Worm (Caenorhabditis elegans): ENCODE results near the gene srg-37.

The srg-37 gene

ce11 chrX:14214520-14215023, 20.3 kb downstream of the srg-37 start, which contains the start of gene K06G5.1:
K06G5.1 (plus strand) TSS chrX:14214973.
- TF ChIP-seq ceh-18 (tag; optimal IDR thresholded peaks at IDR 0.05) (no peak), elt-2 (tag; optimal IDR thresholded peaks at IDR 0.05) (peak; percentile 85), hlh-30 (tag; optimal IDR thresholded peaks at IDR 0.05; ENCODE audit: insufficient read depth) (no peak), pha-2 (tag; optimal IDR thresholded peaks at IDR 0.05) (no peak), unc-86 (tag; optimal IDR thresholded peaks at IDR 0.05) (no peak)

ce11 chrX:14213314-14213713, 21.5 kb downstream of the srg-37 start:
- TF ChIP-seq hlh-13 (GFP tag; optimal IDR thresholded peaks at IDR 0.05): no peak
- TF ChIP-seq che-1 (tag; optimal IDR thresholded peaks at IDR 0.05): no peak
- TF ChIP-seq pha-4 (tag; optimal IDR thresholded peaks at IDR 0.05): no peak
- TF ChIP-seq ztf-16 (tag; optimal IDR thresholded peaks at IDR 0.05): no peak
- no peak for TF ChIP-seq hlh-8 (tag; optimal IDR thresholded peaks at IDR 0.05)
- no peak for TF ChIP-seq lin-11 (tag; optimal IDR thresholded peaks at IDR 0.05)
- no peak for TF ChIP-seq ets-4 (tag; optimal IDR thresholded peaks at IDR 0.05)
- no peak for TF ChIP-seq ceh-2 (tag; optimal IDR thresholded peaks at IDR 0.05)
- no peak for TF ChIP-seq elt-2 (tag; optimal IDR thresholded peaks at IDR 0.05)
- no peak for TF ChIP-seq ceh-19 (GFP tag; optimal IDR thresholded peaks at IDR 0.05)
- no peak for TF ChIP-seq unc-55 (GFP tag; optimal IDR thresholded peaks at IDR 0.05)

DNA sequence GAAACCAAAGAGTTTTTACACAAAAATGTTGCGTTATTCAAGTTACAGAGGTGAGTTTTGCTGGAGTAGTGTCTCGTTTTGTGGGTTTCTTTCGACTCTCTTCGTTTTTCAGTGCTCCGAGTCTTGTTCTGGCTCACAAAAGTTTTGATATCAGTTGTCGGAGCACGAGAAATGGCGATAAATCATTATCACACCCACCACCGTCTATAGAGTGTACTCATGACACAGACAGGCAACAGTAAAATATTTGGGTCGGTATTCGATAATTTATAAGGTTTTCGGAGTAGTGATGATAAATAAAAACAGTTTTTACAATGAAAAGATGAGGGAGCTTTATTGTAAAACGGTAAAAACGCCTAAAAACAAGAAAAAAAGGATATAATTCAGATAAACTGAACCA, 26.9 kb downstream of the srg-37 start, which contains the start of gene ceh-37:
Gene ceh-37 (minus strand): TSS at position 59 of the 400 bp plus-strand sequence.
- no peak for TF ChIP-seq nhr-232 (tag; optimal IDR thresholded peaks at IDR 0.05)
- TF ChIP-seq elt-2 (tag; optimal IDR thresholded peaks at IDR 0.05): peak; percentile 75
- no peak for TF ChIP-seq sox-4 (tag; optimal IDR thresholded peaks at IDR 0.05)
- TF ChIP-seq zip-5 (tag; optimal IDR thresholded peaks at IDR 0.05): no peak
- no peak for TF ChIP-seq unc-3 (GFP tag; conservative IDR thresholded peaks at IDR 0.05)
- no peak for TF ChIP-seq unc-3 (tag; optimal IDR thresholded peaks at IDR 0.05)
- no peak for TF ChIP-seq hlh-15 (tag; optimal IDR thresholded peaks at IDR 0.05)

DNA sequence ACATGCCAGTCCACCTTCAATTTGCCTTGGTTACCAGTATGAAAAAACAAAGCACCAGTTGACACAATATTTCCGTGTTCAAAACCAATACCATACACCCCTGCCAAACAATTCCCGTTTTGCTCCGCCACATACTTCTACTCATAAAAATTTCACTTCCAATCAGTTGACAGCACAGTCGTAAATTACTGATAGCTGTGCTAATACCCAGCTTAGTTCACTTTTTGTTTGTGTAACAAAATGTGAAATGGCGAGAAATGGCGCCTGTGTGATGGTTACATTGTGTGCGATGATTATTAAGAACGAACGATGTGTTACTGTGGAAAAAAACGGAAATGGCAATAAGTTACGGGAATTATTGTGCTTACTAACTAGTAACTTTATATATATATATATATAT, 28.5 kb downstream of the srg-37 start:
- no peak for TF ChIP-seq ref-2 (tag; optimal IDR thresholded peaks at IDR 0.05)
- no peak for TF ChIP-seq unc-55 (GFP tag; optimal IDR thresholded peaks at IDR 0.05)

DNA sequence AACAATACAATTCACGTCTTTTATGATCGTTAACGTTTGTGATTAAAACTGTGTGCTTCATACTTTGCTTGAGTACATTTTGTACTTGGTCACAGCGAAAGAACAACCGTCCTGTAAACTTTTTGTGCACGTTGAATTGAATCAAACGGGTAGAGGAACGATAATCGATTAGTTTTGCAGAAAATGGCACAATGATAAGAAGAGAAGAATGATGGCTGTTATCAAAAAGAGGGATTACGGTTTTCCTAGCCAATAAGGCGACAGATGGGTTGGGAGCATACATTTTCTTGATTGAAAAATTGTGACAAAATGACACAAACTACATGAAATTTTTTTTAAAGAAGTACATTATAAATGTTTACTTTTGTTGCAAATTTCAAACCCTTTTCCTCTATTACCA, 40.6 kb downstream of the srg-37 start:
- TF ChIP-seq elt-2 (tag; optimal IDR thresholded peaks at IDR 0.05): peak; percentile 60
- no peak for TF ChIP-seq nhr-232 (tag; optimal IDR thresholded peaks at IDR 0.05)

DNA sequence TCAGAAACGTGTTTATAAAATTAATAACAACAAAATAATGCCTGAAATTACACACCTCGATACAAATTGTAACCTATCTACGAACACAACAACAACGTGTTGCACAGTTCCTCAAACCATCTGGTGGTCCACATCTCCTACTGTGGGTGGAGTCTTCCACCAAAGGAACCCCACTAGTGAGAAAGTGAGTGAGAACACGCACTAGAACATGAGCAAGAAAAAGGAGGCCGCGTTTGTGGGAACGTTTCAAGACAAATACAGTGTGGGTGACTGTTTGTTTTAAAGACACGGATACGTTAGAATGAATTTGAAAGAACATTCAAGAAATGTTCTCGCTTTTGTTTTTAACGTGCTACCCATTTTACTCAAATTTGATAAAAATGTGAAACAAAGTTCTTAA, 48.4 kb downstream of the srg-37 start, which contains the start of gene ceh-36:
Gene ceh-36 (minus strand): TSS at position 101 of the 400 bp plus-strand sequence.
- TF ChIP-seq ceh-22 (tag; optimal IDR thresholded peaks at IDR 0.05) (no peak), pha-2 (tag; optimal IDR thresholded peaks at IDR 0.05) (no peak), hlh-30 (tag; optimal IDR thresholded peaks at IDR 0.05; ENCODE audit: insufficient read depth) (no peak), K02D7.2 (tag; optimal IDR thresholded peaks at IDR 0.05) (no peak), ceh-19 (GFP tag; optimal IDR thresholded peaks at IDR 0.05) (no peak), ceh-34 (tag; optimal IDR thresholded peaks at IDR 0.05) (no peak), ceh-45 (GFP tag; IDR thresholded peaks at IDR 0.05) (no peak), odd-2 (tag; optimal IDR thresholded peaks at IDR 0.05) (no peak), npax-4 (tag; optimal IDR thresholded peaks at IDR 0.05) (no peak), dve-1 (tag; optimal IDR thresholded peaks at IDR 0.05) (no peak), ceh-6 (GFP tag; optimal IDR thresholded peaks at IDR 0.05) (no peak), ttx-3 (tag; optimal IDR thresholded peaks at IDR 0.05) (no peak), hlh-13 (GFP tag; optimal IDR thresholded peaks at IDR 0.05) (no peak)
